Worm (Caenorhabditis elegans) whole organism, L1 larva: ENCODE results near the gene F38A1.6.

ENCODE experiments used
- C34B4.2 ChIP-seq: sonication (generic microtip); optimal IDR thresholded peaks from 2 replicates; lab custom pipeline; 2017; ENCODE audit warnings: mild to moderate bottlenecking, missing genetic modification characterization, missing compliant biosample characterization
- F16B12.6 ChIP-seq: fragments of 150-350 bp; optimal IDR thresholded peaks from 2 replicates; lab custom pipeline; 2014; ENCODE audit warnings: missing biosample characterization, missing genetic modification characterization
- aha-1 ChIP-seq: fragments of 150-350 bp; optimal IDR thresholded peaks from 2 replicates; lab custom pipeline; 2014; ENCODE audit warnings: missing biosample characterization, missing genetic modification characterization
- alr-1 ChIP-seq: fragments of 200-800 bp; sonication (Bioruptor generic); optimal IDR thresholded peaks from 2 replicates; lab custom pipeline; 2018; ENCODE audit warnings: borderline replicate concordance, mild to moderate bottlenecking, missing genetic modification characterization, missing compliant biosample characterization
- aly-2 ChIP-seq: fragments of 150-350 bp; optimal IDR thresholded peaks from 2 replicates; lab custom pipeline; 2014; ENCODE audit warnings: missing biosample characterization, missing genetic modification characterization
- ama-1 ChIP-seq: fragments of 150-350 bp; optimal IDR thresholded peaks from 2 replicates; lab custom pipeline; 2014
- ceh-88 ChIP-seq: fragments of 200-800 bp; sonication (Bioruptor generic); IDR thresholded peaks from 2 replicates; pipeline ENCODE4 v1.3.6; 2022; ENCODE audit warnings: missing genetic modification characterization, missing compliant biosample characterization
- ces-1 ChIP-seq: fragments of 150-350 bp; optimal IDR thresholded peaks from 2 replicates; lab custom pipeline; 2014; ENCODE audit warnings: missing biosample characterization, missing genetic modification reagents, missing genetic modification characterization
- dpl-1 ChIP-seq, 3 experiments: fragments of 150-350 bp in 2 of 3; sonication (generic microtip) in 1 of 3; optimal IDR thresholded peaks; 2 replicates each; lab custom pipeline; 2014 to 2017; ENCODE audit warnings: missing biosample characterization in 3 of 3, missing genetic modification characterization in 3 of 3, missing genetic modification reagents in 3 of 3
- egl-13 ChIP-seq: sonication (generic microtip); optimal IDR thresholded peaks from 2 replicates; lab custom pipeline; 2016; ENCODE audit warnings: missing genotype, missing genetic modification reagents, missing genetic modification characterization, missing compliant biosample characterization
- egl-27 ChIP-seq, 2 experiments: fragments of 150-350 bp in 1 of 2; sonication (generic microtip); optimal IDR thresholded peaks; 3 replicates each; lab custom pipeline; 2017 to 2018; ENCODE audit warnings: missing biosample characterization in 2 of 2, missing genetic modification characterization in 2 of 2, missing genetic modification reagents in 2 of 2
- fkh-8 ChIP-seq: sonication (generic microtip); optimal IDR thresholded peaks from 2 replicates; lab custom pipeline; 2016; ENCODE audit warnings: mild to moderate bottlenecking, missing genetic modification characterization, missing compliant biosample characterization
- grh-1 ChIP-seq: fragments of 200-800 bp; sonication (Bioruptor generic); IDR thresholded peaks from 2 replicates; pipeline ENCODE4 v1.3.6; 2022; ENCODE audit warnings: missing genetic modification reagents, missing genetic modification characterization, missing compliant biosample characterization
- hlh-17 ChIP-seq: fragments of 200-800 bp; sonication (Bioruptor generic); optimal IDR thresholded peaks from 2 replicates; lab custom pipeline; 2018; ENCODE audit warnings: missing genetic modification characterization, mild to moderate bottlenecking, missing compliant biosample characterization, moderate library complexity, borderline replicate concordance
- hlh-4 ChIP-seq: sonication (generic microtip); optimal IDR thresholded peaks from 2 replicates; lab custom pipeline; 2016; ENCODE audit warnings: mild to moderate bottlenecking, missing genetic modification characterization, missing compliant biosample characterization
- hpl-2 ChIP-seq: fragments of 150-350 bp; optimal IDR thresholded peaks from 2 replicates; lab custom pipeline; 2014; ENCODE audit warnings: missing biosample characterization, missing genetic modification reagents, missing genetic modification characterization
- irx-1 ChIP-seq: sonication (generic microtip); optimal IDR thresholded peaks from 2 replicates; lab custom pipeline; 2016; ENCODE audit warnings: missing genetic modification characterization, missing compliant biosample characterization
- isw-1 ChIP-seq: fragments of 200-800 bp; sonication (Bioruptor generic); IDR thresholded peaks from 2 replicates; pipeline ENCODE4 v1.3.6; 2022; ENCODE audit warnings: missing genetic modification characterization, missing compliant biosample characterization
- jun-1 ChIP-seq: fragments of 150-350 bp; optimal IDR thresholded peaks from 2 replicates; lab custom pipeline; 2014; ENCODE audit warnings: missing biosample characterization, missing genetic modification reagents, missing genetic modification characterization
- lin-13 ChIP-seq: fragments of 150-350 bp; optimal IDR thresholded peaks from 2 replicates; lab custom pipeline; 2014; ENCODE audit warnings: missing biosample characterization, missing genetic modification reagents, missing genetic modification characterization
- lin-14 ChIP-seq: fragments of 200-800 bp; sonication (Bioruptor generic); optimal IDR thresholded peaks from 2 replicates; lab custom pipeline; 2018; ENCODE audit warnings: mild to moderate bottlenecking, missing genetic modification characterization, moderate library complexity, missing compliant biosample characterization
- lin-35 ChIP-seq, 2 experiments: fragments of 150-350 bp; optimal IDR thresholded peaks; 2 replicates each; lab custom pipeline; 2014; ENCODE audit warnings: missing biosample characterization in 2 of 2, missing genetic modification characterization in 2 of 2, missing genetic modification reagents in 2 of 2
- lin-39 ChIP-seq: fragments of 150-350 bp; optimal IDR thresholded peaks from 2 replicates; lab custom pipeline; 2014; ENCODE audit warnings: missing biosample characterization, missing genetic modification reagents, missing genetic modification characterization
- lsy-2 ChIP-seq, 2 experiments: fragments of 150-350 bp; optimal IDR thresholded peaks; 2 replicates each; lab custom pipeline; 2014; ENCODE audit warnings: missing biosample characterization in 2 of 2, missing genetic modification characterization in 2 of 2
- mdl-1 ChIP-seq, 2 experiments: fragments of 150-350 bp; optimal IDR thresholded peaks; 2 replicates each; lab custom pipeline; 2014 to 2017; ENCODE audit warnings: missing biosample characterization in 2 of 2, missing genetic modification characterization in 2 of 2, inconsistent platforms in 1 of 2
- mep-1 ChIP-seq: fragments of 150-350 bp; optimal IDR thresholded peaks from 2 replicates; lab custom pipeline; 2014; ENCODE audit warnings: missing biosample characterization, missing genetic modification characterization
- nhr-11 ChIP-seq: fragments of 150-350 bp; optimal IDR thresholded peaks from 2 replicates; lab custom pipeline; 2014; ENCODE audit warnings: missing biosample characterization, missing genetic modification characterization
- nhr-12 ChIP-seq: sonication (generic microtip); optimal IDR thresholded peaks from 2 replicates; lab custom pipeline; 2017; ENCODE audit warnings: missing biosample characterization, missing genetic modification characterization
- nhr-20 ChIP-seq: sonication (generic microtip); optimal IDR thresholded peaks from 2 replicates; lab custom pipeline; 2016; ENCODE audit warnings: mild to moderate bottlenecking, missing genetic modification characterization, missing compliant biosample characterization
- nhr-47 ChIP-seq: sonication (generic microtip); optimal IDR thresholded peaks from 2 replicates; lab custom pipeline; 2016; ENCODE audit warnings: mild to moderate bottlenecking, missing genetic modification characterization, moderate library complexity, missing compliant biosample characterization
- nhr-71 ChIP-seq: sonication (generic microtip); optimal IDR thresholded peaks from 2 replicates; lab custom pipeline; 2016; ENCODE audit warnings: mild to moderate bottlenecking, missing genetic modification characterization, moderate library complexity, missing compliant biosample characterization
- nhr-84 ChIP-seq: sonication (generic microtip); optimal IDR thresholded peaks from 2 replicates; lab custom pipeline; 2017; ENCODE audit warnings: missing biosample characterization, missing genetic modification characterization
- nhr-90 ChIP-seq: sonication (generic microtip); optimal IDR thresholded peaks from 2 replicates; lab custom pipeline; 2016; ENCODE audit warnings: mild to moderate bottlenecking, missing genetic modification characterization, missing compliant biosample characterization; ENCODE audit not compliant: poor library complexity
- pax-3 ChIP-seq: fragments of 200-800 bp; sonication (Bioruptor generic); optimal IDR thresholded peaks from 2 replicates; lab custom pipeline; 2018; ENCODE audit warnings: mild to moderate bottlenecking, missing genetic modification characterization, moderate library complexity, missing compliant biosample characterization
- rnt-1 ChIP-seq: sonication (generic microtip); optimal IDR thresholded peaks from 2 replicates; lab custom pipeline; 2016; ENCODE audit warnings: mild to moderate bottlenecking, missing genetic modification characterization, moderate library complexity, missing compliant biosample characterization
- sox-4 ChIP-seq: sonication (generic microtip); optimal IDR thresholded peaks from 2 replicates; lab custom pipeline; 2016; ENCODE audit warnings: missing genetic modification characterization, missing compliant biosample characterization
- sptf-1 ChIP-seq: fragments of 150-350 bp; optimal IDR thresholded peaks from 2 replicates; lab custom pipeline; 2014; ENCODE audit warnings: missing biosample characterization, missing genetic modification characterization
- tlp-1 ChIP-seq: fragments of 150-350 bp; optimal IDR thresholded peaks from 2 replicates; lab custom pipeline; 2014; ENCODE audit warnings: missing biosample characterization, missing genetic modification characterization
- unc-130 ChIP-seq: fragments of 150-350 bp; optimal IDR thresholded peaks from 2 replicates; lab custom pipeline; 2017; ENCODE audit warnings: missing biosample characterization, missing genetic modification characterization, inconsistent platforms
- unc-30 ChIP-seq: sonication (generic microtip); optimal IDR thresholded peaks from 2 replicates; lab custom pipeline; 2017; ENCODE audit warnings: missing biosample characterization, missing genetic modification characterization
- unc-62 ChIP-seq: fragments of 150-350 bp; optimal IDR thresholded peaks from 2 replicates; lab custom pipeline; 2014; ENCODE audit warnings: missing biosample characterization, missing genetic modification reagents, missing genetic modification characterization
- xbp-1 ChIP-seq: sonication (generic microtip); optimal IDR thresholded peaks from 2 replicates; lab custom pipeline; 2016; ENCODE audit warnings: missing genetic modification characterization, missing compliant biosample characterization
- zag-1 ChIP-seq: fragments of 150-350 bp; optimal IDR thresholded peaks from 2 replicates; lab custom pipeline; 2014; ENCODE audit warnings: missing biosample characterization, missing genetic modification characterization
- ztf-11 ChIP-seq, 2 experiments: sonication (generic microtip); optimal IDR thresholded peaks; 2 replicates each; lab custom pipeline; 2016 to 2017; ENCODE audit warnings: missing genetic modification characterization in 2 of 2, missing biosample characterization in 1 of 2, missing compliant biosample characterization in 1 of 2

The F38A1.6 gene

DNA sequence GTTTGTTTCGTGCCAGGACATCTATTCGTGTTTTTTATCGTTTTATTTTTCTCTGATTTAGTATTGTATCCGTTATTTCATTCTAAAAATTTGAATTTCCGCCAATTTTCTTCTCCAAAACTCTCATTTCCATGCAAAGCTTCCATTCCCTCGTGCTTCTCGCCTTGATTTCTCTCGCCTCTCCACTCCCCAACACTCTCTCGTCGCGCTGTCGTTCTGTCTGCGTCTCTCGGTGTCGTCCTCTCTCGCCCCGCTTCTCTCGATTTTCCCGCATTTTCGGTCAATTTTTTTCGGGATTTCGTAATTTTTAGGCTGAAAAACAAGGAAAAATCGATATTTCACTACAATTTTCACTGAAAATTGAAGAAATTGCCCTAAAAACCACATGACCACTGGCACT lies 22.9 kb downstream of the F38A1.6 start, which contains the start of gene C09E9.1 (continued):
- TF ChIP-seq xbp-1 (tag; lab: Kevin White, UChicago) (peak; percentile 59), aha-1 (tag; lab: Kevin White, UChicago) (no peak), sox-4 (tag; lab: Kevin White, UChicago) (no peak), lin-14 (peak; percentile 79), grh-1 (no peak), hlh-17 (GFP tag; lab: Kevin White, UChicago) (no peak), unc-30 (tag; lab: Kevin White, UChicago) (no peak), nhr-47 (tag; lab: Kevin White, UChicago) (peak; percentile 85), hpl-2 (GFP tag; lab: Kevin White, UChicago) (no peak), egl-27 (tag; optimal IDR thresholded peaks at IDR 0.05; lab: Kevin White, UChicago) (no peak), nhr-90 (tag; lab: Kevin White, UChicago) (peak; percentile 4), F16B12.6 (peak; percentile 14), ceh-88 (no peak), lsy-2 (tag; optimal IDR thresholded peaks at IDR 0.05; lab: Kevin White, UChicago) (peak; percentile 67 to 73), zag-1 (tag; lab: Kevin White, UChicago) (no peak), tlp-1 (tag; lab: Kevin White, UChicago) (no peak), isw-1 (peak; percentile 60), unc-130 (tag; lab: Kevin White, UChicago) (no peak), nhr-84 (tag; lab: Kevin White, UChicago) (no peak), mep-1 (tag; lab: Kevin White, UChicago) (peak; percentile 67), dpl-1 (GFP tag; optimal IDR thresholded peaks at IDR 0.05; lab: Kevin White, UChicago) (peak; percentile 80 to 88 (median 80)), mdl-1 (tag; optimal IDR thresholded peaks at IDR 0.05; lab: Kevin White, UChicago) (peak; percentile 89 to 98), lin-13 (peak; percentile 52), hlh-4 (tag; lab: Kevin White, UChicago) (no peak), rnt-1 (tag; lab: Kevin White, UChicago) (peak; percentile 74), irx-1 (tag; lab: Kevin White, UChicago) (peak; percentile 38), unc-62 (GFP tag; lab: Kevin White, UChicago) (no peak), aly-2 (tag; lab: Kevin White, UChicago) (no peak), nhr-12 (tag; lab: Kevin White, UChicago) (no peak), pax-3 (tag; lab: Kevin White, UChicago) (peak; percentile 7), nhr-11 (tag; lab: Kevin White, UChicago) (peak; percentile 39), jun-1 (tag; lab: Kevin White, UChicago) (peak; percentile 59), nhr-71 (peak; percentile 88), C34B4.2 (tag; lab: Kevin White, UChicago) (no peak), ama-1 (peak; percentile 24), egl-13 (tag; lab: Kevin White, UChicago) (peak; percentile 72), lin-39 (tag; lab: Kevin White, UChicago) (no peak), fkh-8 (peak; percentile 85), sptf-1 (no peak), lin-35 (GFP tag; optimal IDR thresholded peaks at IDR 0.05; lab: Kevin White, UChicago) (peak; percentile 86 to 92), nhr-20 (peak; percentile 63), ztf-11 (tag; optimal IDR thresholded peaks at IDR 0.05; lab: Kevin White, UChicago) (peak in 1 of 2 experiments; percentile 24), alr-1 (tag; lab: Kevin White, UChicago) (no peak), ces-1 (GFP tag; lab: Kevin White, UChicago) (no peak)
- TF ChIP-seq, all 84 proteins: peak for 39
